Fruit fly (Drosophila melanogaster) whole organism, wandering third instar larva: ENCODE results near the gene Pkg21D.
A peak's percentile ranks its signal among the peaks of the same experiment; 100 is the strongest.

Source experiments
- Abd-B ChIP-seq: fragments of >200 bp; optimal IDR thresholded peaks from 2 replicates; lab custom pipeline; 2017; ENCODE audit warnings: missing biosample characterization, missing genetic modification characterization
- CG32264 ChIP-seq: fragments of 200-800 bp; sonication (Bioruptor generic); optimal IDR thresholded peaks from 2 replicates; lab custom pipeline; 2016; ENCODE audit warnings: missing biosample characterization, missing genetic modification characterization
- CrebA ChIP-seq: fragments of 200-800 bp; sonication (Bioruptor generic); optimal IDR thresholded peaks from 2 replicates; lab custom pipeline; 2016; ENCODE audit warnings: missing biosample characterization, mild to moderate bottlenecking, missing genetic modification characterization, borderline replicate concordance
- Dfd ChIP-seq: fragments of >200 bp; optimal IDR thresholded peaks from 2 replicates; lab custom pipeline; 2017; ENCODE audit warnings: missing biosample characterization, missing genetic modification characterization
- Dif ChIP-seq: fragments of 200-275, 200-300 bp; sonication (Bioruptor generic); optimal IDR thresholded peaks from 2 replicates; lab custom pipeline; 2018; ENCODE audit warnings: missing biosample characterization, missing genetic modification characterization; ENCODE audit not compliant: partially characterized antibody
- GATAd ChIP-seq: sonication (Bioruptor generic); optimal IDR thresholded peaks from 2 replicates; lab custom pipeline; 2016; ENCODE audit warnings: missing biosample characterization, missing genetic modification characterization
- HLH106 ChIP-seq: fragments of 200-800 bp; optimal IDR thresholded peaks from 3 replicates; lab custom pipeline; 2019; ENCODE audit warnings: missing biosample characterization, mild to moderate bottlenecking, missing genetic modification characterization, moderate library complexity
- Hnf4 ChIP-seq: fragments of 200-800 bp; sonication (Bioruptor generic); optimal IDR thresholded peaks from 2 replicates; lab custom pipeline; 2016; ENCODE audit warnings: missing biosample characterization, mild to moderate bottlenecking, missing genetic modification characterization
- Hr78 ChIP-seq: fragments of >200 bp; optimal IDR thresholded peaks from 2 replicates; lab custom pipeline; 2017; ENCODE audit warnings: missing biosample characterization, missing genetic modification characterization
- Hr83 ChIP-seq: fragments of 200-300 bp; sonication (Bioruptor generic); optimal IDR thresholded peaks from 2 replicates; lab custom pipeline; 2016; ENCODE audit warnings: missing biosample characterization, mild to moderate bottlenecking, missing genetic modification characterization, moderate library complexity; ENCODE audit not compliant: poor library complexity, severe bottlenecking
- Jra ChIP-seq: sonication (Bioruptor generic); optimal IDR thresholded peaks from 2 replicates; lab custom pipeline; 2016; ENCODE audit warnings: missing biosample characterization, missing genetic modification characterization
- Mio ChIP-seq: sonication (Bioruptor generic); optimal IDR thresholded peaks from 2 replicates; lab custom pipeline; 2016; ENCODE audit warnings: missing biosample characterization, missing genetic modification characterization
- N ChIP-seq: fragments of >200 bp; optimal IDR thresholded peaks from 2 replicates; lab custom pipeline; 2018; ENCODE audit warnings: missing biosample characterization, missing external identifiers, missing genetic modification characterization
- Sp1 ChIP-seq: fragments of 200-800 bp; sonication (Bioruptor generic); optimal IDR thresholded peaks from 3 replicates; lab custom pipeline; 2019; ENCODE audit warnings: missing biosample characterization, mild to moderate bottlenecking, missing genetic modification characterization, moderate library complexity
- Vsx2 ChIP-seq: fragments of 200-300, 225-300 bp; sonication (Bioruptor generic); optimal IDR thresholded peaks from 2 replicates; lab custom pipeline; 2018; ENCODE audit warnings: missing biosample characterization, missing genetic modification characterization; ENCODE audit not compliant: partially characterized antibody
- br ChIP-seq: fragments of 200-800 bp; sonication (Bioruptor generic); optimal IDR thresholded peaks from 2 replicates; lab custom pipeline; 2016; ENCODE audit warnings: missing biosample characterization, missing genetic modification characterization
- brk ChIP-seq: fragments of 200-800 bp; sonication (Bioruptor generic); optimal IDR thresholded peaks from 2 replicates; lab custom pipeline; 2016; ENCODE audit warnings: missing biosample characterization, mild to moderate bottlenecking, missing genetic modification characterization
- dl ChIP-seq, 2 experiments: fragments of 175-275, 200-275 bp in 1 of 2; fragments of 200-275 bp in 1 of 2; sonication (Bioruptor generic); optimal IDR thresholded peaks; lab custom pipeline; 2018; ENCODE audit warnings: mild to moderate bottlenecking in 2 of 2, missing biosample characterization in 2 of 2, missing genetic modification characterization in 2 of 2, moderate library complexity in 2 of 2; ENCODE audit not compliant: partially characterized antibody in 2 of 2, insufficient read depth in 1 of 2
- dmrt93B ChIP-seq: fragments of 200-800 bp; sonication (Bioruptor generic); optimal IDR thresholded peaks from 2 replicates; lab custom pipeline; 2018; ENCODE audit warnings: missing biosample characterization, mild to moderate bottlenecking, missing genetic modification characterization
- dsf ChIP-seq: sonication (Bioruptor generic); optimal IDR thresholded peaks from 2 replicates; lab custom pipeline; 2016; ENCODE audit warnings: missing biosample characterization, missing genetic modification characterization, borderline replicate concordance
- ey ChIP-seq: fragments of 200-800 bp; sonication (Bioruptor generic); optimal IDR thresholded peaks from 2 replicates; lab custom pipeline; 2016; ENCODE audit warnings: missing biosample characterization, missing genetic modification characterization
- foxo ChIP-seq, 2 experiments: fragments of 200-800 bp; sonication (Bioruptor generic); optimal IDR thresholded peaks; 2 replicates in 1 of 2; 3 replicates in 1 of 2; lab custom pipeline; 2016 to 2017; ENCODE audit warnings: missing biosample characterization in 2 of 2, missing genetic modification characterization in 2 of 2
- fru ChIP-seq: fragments of 200-800 bp; sonication (Bioruptor generic); optimal IDR thresholded peaks from 3 replicates; lab custom pipeline; 2016; ENCODE audit warnings: missing biosample characterization, mild to moderate bottlenecking, missing genetic modification characterization
- jim ChIP-seq: fragments of 175-275, 200-325 bp; sonication (Bioruptor generic); optimal IDR thresholded peaks from 2 replicates; lab custom pipeline; 2016; ENCODE audit warnings: missing biosample characterization, mild to moderate bottlenecking, missing genetic modification characterization
- lola ChIP-seq: fragments of >200 bp; optimal IDR thresholded peaks from 2 replicates; lab custom pipeline; 2017; ENCODE audit warnings: missing biosample characterization, missing genetic modification characterization
- pan ChIP-seq: fragments of >200 bp; optimal IDR thresholded peaks from 2 replicates; lab custom pipeline; 2017
- psq ChIP-seq: fragments of 200-800 bp; sonication (Bioruptor generic); optimal IDR thresholded peaks from 3 replicates; lab custom pipeline; 2017; ENCODE audit warnings: missing biosample characterization, mild to moderate bottlenecking, missing genetic modification characterization, moderate library complexity
- rgr ChIP-seq: fragments of 200-800 bp; sonication (Bioruptor generic); optimal IDR thresholded peaks from 3 replicates; lab custom pipeline; 2016; ENCODE audit warnings: missing biosample characterization, mild to moderate bottlenecking, missing genetic modification characterization
- sage ChIP-seq: fragments of 200-800 bp; sonication (Bioruptor generic); optimal IDR thresholded peaks from 2 replicates; lab custom pipeline; 2016; ENCODE audit warnings: missing biosample characterization, mild to moderate bottlenecking, missing genetic modification characterization
- sv ChIP-seq: fragments of 200-800 bp; sonication (Bioruptor generic); optimal IDR thresholded peaks from 3 replicates; lab custom pipeline; 2016; ENCODE audit warnings: missing biosample characterization, missing genetic modification characterization
- tai ChIP-seq: sonication (Bioruptor generic); optimal IDR thresholded peaks from 2 replicates; lab custom pipeline; 2016; ENCODE audit warnings: missing biosample characterization, missing genetic modification characterization
- usp ChIP-seq: fragments of >200 bp; optimal IDR thresholded peaks from 2 replicates; lab custom pipeline; 2017; ENCODE audit warnings: missing biosample characterization, missing genetic modification characterization

The Pkg21D gene

DNA sequence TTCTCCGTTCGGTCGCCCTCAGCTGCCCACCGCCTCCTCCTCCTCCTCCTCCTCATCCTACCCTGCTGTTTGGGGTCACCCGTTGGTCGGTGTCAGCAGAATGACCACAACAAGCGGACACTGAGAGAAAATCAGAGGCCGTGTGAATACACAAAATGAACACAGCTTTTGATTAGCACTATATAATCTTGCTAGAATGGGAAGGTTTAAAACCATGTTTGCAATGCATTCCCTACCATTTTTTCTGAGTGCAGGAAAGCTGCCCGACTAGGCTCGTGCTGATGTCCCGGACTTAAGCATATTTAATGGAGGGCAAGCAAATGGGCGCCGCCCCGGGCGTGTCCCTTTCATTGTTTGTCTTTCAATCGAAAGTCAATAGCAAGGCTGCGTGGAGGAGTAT, 9.7 kb downstream of the Pkg21D start:
- TF ChIP-seq sv (GFP tag; lab: Kevin White, UChicago) = no peak
- no peak for TF ChIP-seq lola (GFP tag; lab: Kevin White, UChicago)
- no peak for TF ChIP-seq sage
- no peak for TF ChIP-seq foxo (GFP tag; optimal IDR thresholded peaks at IDR 0.05; lab: Kevin White, UChicago)
- no peak for TF ChIP-seq Mio
- TF ChIP-seq Hnf4 (GFP tag; lab: Kevin White, UChicago) = no peak
- no peak for TF ChIP-seq Sp1 (GFP tag; lab: Kevin White, UChicago)
- no peak for TF ChIP-seq Abd-B (GFP tag; lab: Kevin White, UChicago)
- TF ChIP-seq brk (GFP tag; lab: Kevin White, UChicago) = no peak
- no peak for TF ChIP-seq GATAd (GFP tag; lab: Kevin White, UChicago)
- TF ChIP-seq fru = no peak
- no peak for TF ChIP-seq Hr83 (GFP tag; lab: Kevin White, UChicago)
- TF ChIP-seq jim (GFP tag; lab: Kevin White, UChicago) = no peak
- no peak for TF ChIP-seq HLH106
- no peak for TF ChIP-seq dmrt93B
- no peak for TF ChIP-seq Dif (GFP tag; lab: Kevin White, UChicago)
- no peak for TF ChIP-seq N

dm6 chr2L:780182-780581, 10.4 kb downstream of the Pkg21D start, which contains the start of gene Gr21a:
Gr21a (plus strand) TSS chr2L:780482.
- no peak for TF ChIP-seq Vsx2
- no peak for TF ChIP-seq CrebA (GFP tag; lab: Kevin White, UChicago)
- no peak for TF ChIP-seq foxo (GFP tag; optimal IDR thresholded peaks at IDR 0.05; lab: Kevin White, UChicago)
- TF ChIP-seq brk (GFP tag; lab: Kevin White, UChicago) = no peak
- no peak for TF ChIP-seq Hr78
- TF ChIP-seq tai (GFP tag; lab: Kevin White, UChicago) = no peak
- TF ChIP-seq dmrt93B = no peak
- TF ChIP-seq dl (GFP tag; optimal IDR thresholded peaks at IDR 0.05; lab: Kevin White, UChicago; ENCODE audit: insufficient read depth in 1 of 2, partially characterized antibody in 2 of 2) = no peak
- TF ChIP-seq psq = no peak
- TF ChIP-seq ey (GFP tag; lab: Kevin White, UChicago) = no peak
- no peak for TF ChIP-seq pan (lab: Kevin White, UChicago)
- no peak for TF ChIP-seq Hr83 (GFP tag; lab: Kevin White, UChicago)
- TF ChIP-seq br (GFP tag; lab: Kevin White, UChicago) = no peak
- TF ChIP-seq, all 38 proteins: peak for 0

dm6 chr2L:779123-779584, 11.4 kb downstream of the Pkg21D start, which contains the start of gene CG13947:
CG13947 (plus strand) TSS chr2L:779173.
- TF ChIP-seq brk (GFP tag; lab: Kevin White, UChicago) (no peak), Dfd (peak; percentile 99)

DNA sequence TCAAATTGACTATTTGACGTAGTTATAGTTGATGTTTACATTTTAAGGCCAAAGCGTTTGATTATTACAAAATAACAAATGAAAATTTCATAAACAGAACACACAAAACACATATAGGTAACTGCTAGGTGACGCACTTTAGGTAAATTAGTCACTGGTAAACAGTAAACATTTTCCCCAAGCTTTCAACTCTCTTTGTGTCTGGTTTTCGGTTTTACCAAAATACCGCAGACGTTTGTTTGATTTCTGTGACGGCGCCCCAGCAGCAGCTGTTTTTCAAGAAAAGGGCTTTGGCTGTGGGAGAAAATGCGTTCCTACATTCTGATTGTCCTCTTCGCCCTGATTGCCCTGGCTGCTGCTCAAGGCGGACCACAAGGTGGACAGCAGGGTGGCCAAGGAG, 14.4 kb downstream of the Pkg21D start, which contains the start of gene CG13946:
TSS of gene CG13946 (plus strand) at position 301 of the 400 bp plus-strand sequence.
- TF ChIP-seq jim (GFP tag; lab: Kevin White, UChicago) = no peak
- TF ChIP-seq N = no peak
- no peak for TF ChIP-seq rgr (GFP tag; lab: Kevin White, UChicago)
- no peak for TF ChIP-seq dsf (GFP tag; lab: Kevin White, UChicago)
- TF ChIP-seq Abd-B (GFP tag; lab: Kevin White, UChicago) = no peak
- TF ChIP-seq Jra = no peak
- no peak for TF ChIP-seq Sp1 (GFP tag; lab: Kevin White, UChicago)
- TF ChIP-seq foxo (GFP tag; optimal IDR thresholded peaks at IDR 0.05; lab: Kevin White, UChicago) = no peak
- no peak for TF ChIP-seq CG32264 (GFP tag; lab: Kevin White, UChicago)
- TF ChIP-seq HLH106 = no peak
- TF ChIP-seq sv (GFP tag; lab: Kevin White, UChicago) = no peak

- TF ChIP-seq tai (GFP tag; lab: Kevin White, UChicago) (no peak), dl (GFP tag; optimal IDR thresholded peaks at IDR 0.05; lab: Kevin White, UChicago; ENCODE audit: insufficient read depth in 1 of 2, partially characterized antibody in 2 of 2) (no peak), brk (GFP tag; lab: Kevin White, UChicago) (no peak), jim (GFP tag; lab: Kevin White, UChicago) (no peak), GATAd (GFP tag; lab: Kevin White, UChicago) (no peak), psq (no peak), usp (GFP tag; lab: Kevin White, UChicago) (no peak), dsf (GFP tag; lab: Kevin White, UChicago) (no peak), N (no peak), pan (lab: Kevin White, UChicago) (no peak), Dif (GFP tag; lab: Kevin White, UChicago) (no peak), Jra (no peak), Sp1 (GFP tag; lab: Kevin White, UChicago) (no peak), ey (GFP tag; lab: Kevin White, UChicago) (no peak), Hr78 (no peak), br (GFP tag; lab: Kevin White, UChicago) (no peak), Dfd (no peak)
Measured at dm6 chr2L:773247-773646, 17.4 kb downstream of the Pkg21D start, which contains the start of gene CG12506. CG12506 (plus strand) TSS chr2L:773547.
